Worm (Caenorhabditis elegans): ENCODE data around the gene nfi-1.

ce11 chrII:7519221-7519620, 18.8 kb upstream of the nfi-1 start, which contains the start of gene glb-9:
- TF ChIP-seq ceh-24 (tag; optimal IDR thresholded peaks at IDR 0.05) (no peak), elt-2 (tag; optimal IDR thresholded peaks at IDR 0.05) (no peak), unc-3 (GFP tag; conservative IDR thresholded peaks at IDR 0.05) (no peak), unc-3 (tag; optimal IDR thresholded peaks at IDR 0.05) (no peak)

Data from whole organism, late embryonic.